Fruit fly (Drosophila melanogaster) whole organism, embryonic: ENCODE measurements around the gene Obp99b.

ENCODE experiments used
- Abd-B ChIP-seq: fragments of 200-800 bp; sonication (Bioruptor generic); optimal IDR thresholded peaks from 2 replicates; lab custom pipeline; 2018; ENCODE audit warnings: missing biosample characterization, mild to moderate bottlenecking, missing genetic modification characterization, moderate library complexity
- Atf-2 ChIP-seq: fragments of 200-800 bp; sonication (Bioruptor generic); optimal IDR thresholded peaks from 2 replicates; lab custom pipeline; 2016; ENCODE audit warnings: missing biosample characterization, missing genetic modification characterization
- CG10209 ChIP-seq: fragments of 200-800 bp; sonication (Bioruptor generic); optimal IDR thresholded peaks from 3 replicates; lab custom pipeline; 2017; ENCODE audit warnings: missing biosample characterization, mild to moderate bottlenecking, missing genetic modification characterization, missing genetic modification reagents
- CG10979 ChIP-seq: fragments of 200-800 bp; sonication (Bioruptor generic); optimal IDR thresholded peaks from 2 replicates; lab custom pipeline; 2018; ENCODE audit warnings: missing biosample characterization, mild to moderate bottlenecking, missing genetic modification characterization, moderate library complexity
- CG11560 ChIP-seq: fragments of 200-800 bp; sonication (Bioruptor generic); IDR thresholded peaks from 3 replicates; pipeline ENCODE4 v1.3.6; 2022; ENCODE audit warnings: missing biosample characterization, missing genetic modification characterization
- CG1233 ChIP-seq: fragments of 200-800 bp; sonication (Bioruptor generic); optimal IDR thresholded peaks from 4 replicates; lab custom pipeline; 2018; ENCODE audit warnings: missing biosample characterization, mild to moderate bottlenecking, missing genetic modification characterization
- CG13624 ChIP-seq: fragments of 200-800 bp; sonication (Bioruptor generic); optimal IDR thresholded peaks from 2 replicates; lab custom pipeline; 2016; ENCODE audit warnings: missing biosample characterization, missing genetic modification characterization
- CG14014 ChIP-seq: fragments of 200-800 bp; sonication (Bioruptor generic); IDR thresholded peaks from 2 replicates; pipeline ENCODE4 v1.3.6; 2022; ENCODE audit warnings: missing biosample characterization, missing genetic modification characterization
- CG14050 ChIP-seq: fragments of 200-800 bp; sonication (Bioruptor generic); IDR thresholded peaks from 3 replicates; pipeline ENCODE4 v1.3.6; 2022; ENCODE audit warnings: missing biosample characterization, missing genetic modification characterization
- CG14441 ChIP-seq: fragments of 200-800 bp; sonication (Bioruptor generic); IDR thresholded peaks from 2 replicates; pipeline ENCODE4 v1.3.6; 2022; ENCODE audit warnings: missing biosample characterization, missing genetic modification characterization
- CG15011 ChIP-seq: fragments of 200-800 bp; sonication (Bioruptor generic); optimal IDR thresholded peaks from 3 replicates; lab custom pipeline; 2018; ENCODE audit warnings: missing biosample characterization, mild to moderate bottlenecking, missing genetic modification characterization
- CG17328 ChIP-seq: fragments of 200-800 bp; sonication (Bioruptor generic); IDR thresholded peaks from 2 replicates; pipeline ENCODE4 v1.3.6; 2022; ENCODE audit warnings: missing biosample characterization, missing genetic modification characterization
- CG32772 ChIP-seq: fragments of 200-800 bp; sonication (Bioruptor generic); IDR thresholded peaks from 2 replicates; pipeline ENCODE4 v1.3.6; 2022; ENCODE audit warnings: missing biosample characterization, missing genetic modification characterization
- CG34422 ChIP-seq: fragments of 200-800 bp; sonication (Bioruptor generic); IDR thresholded peaks from 3 replicates; pipeline ENCODE4 v1.3.6; 2022; ENCODE audit warnings: missing biosample characterization, missing genetic modification characterization
- CG5245 ChIP-seq: fragments of 200-800 bp; sonication (Bioruptor generic); optimal IDR thresholded peaks from 3 replicates; lab custom pipeline; 2016; ENCODE audit warnings: missing biosample characterization, missing genetic modification characterization
- CG5953 ChIP-seq: fragments of 200-800 bp; sonication (Bioruptor generic); IDR thresholded peaks from 2 replicates; pipeline ENCODE4 v1.3.6; 2022; ENCODE audit warnings: missing biosample characterization, missing genetic modification characterization
- CG7357 ChIP-seq: fragments of 200-800 bp; sonication (Bioruptor generic); IDR thresholded peaks from 3 replicates; pipeline ENCODE4 v1.3.6; 2022; ENCODE audit warnings: missing biosample characterization, missing genetic modification characterization
- CG9817 ChIP-seq: fragments of 200-800 bp; sonication (Bioruptor generic); optimal IDR thresholded peaks from 2 replicates; lab custom pipeline; 2018; ENCODE audit warnings: missing biosample characterization, mild to moderate bottlenecking, missing genetic modification characterization, moderate library complexity
- Drgx ChIP-seq: fragments of 200-800 bp; sonication (Bioruptor generic); IDR thresholded peaks from 2 replicates; pipeline ENCODE4 v1.3.6; 2022; ENCODE audit warnings: missing biosample characterization, missing genetic modification characterization
- Elba2 ChIP-seq: fragments of 200-800 bp; sonication (Bioruptor generic); optimal IDR thresholded peaks from 3 replicates; lab custom pipeline; 2016; ENCODE audit warnings: missing biosample characterization, missing genetic modification characterization
- Fer3 ChIP-seq: fragments of 200-800 bp; sonication (Bioruptor generic); optimal IDR thresholded peaks from 2 replicates; lab custom pipeline; 2018; ENCODE audit warnings: missing biosample characterization, mild to moderate bottlenecking, missing genetic modification characterization, moderate library complexity
- Gug ChIP-seq: fragments of 200-800 bp; sonication (Bioruptor generic); IDR thresholded peaks from 4 replicates; pipeline ENCODE4 v1.3.6; 2022; ENCODE audit warnings: missing biosample characterization, missing genetic modification characterization
- HLH3B ChIP-seq: fragments of 200-800 bp; sonication (Bioruptor generic); IDR thresholded peaks from 2 replicates; pipeline ENCODE4 v1.3.6; 2022; ENCODE audit warnings: missing biosample characterization, missing genetic modification characterization
- HLH54F ChIP-seq: fragments of 200-800 bp; sonication (Bioruptor generic); optimal IDR thresholded peaks from 3 replicates; lab custom pipeline; 2016; ENCODE audit warnings: missing biosample characterization, missing genetic modification characterization
- Hand ChIP-seq: fragments of 200-800 bp; sonication (Bioruptor generic); optimal IDR thresholded peaks from 2 replicates; lab custom pipeline; 2017; ENCODE audit warnings: mild to moderate bottlenecking, missing biosample characterization, missing genetic modification reagents, missing genetic modification characterization
- Oli ChIP-seq: fragments of 200-800 bp; sonication (Bioruptor generic); optimal IDR thresholded peaks from 2 replicates; lab custom pipeline; 2018; ENCODE audit warnings: missing biosample characterization, mild to moderate bottlenecking, missing genetic modification characterization, moderate library complexity
- Ptx1 ChIP-seq: fragments of 200-800 bp; sonication (Bioruptor generic); IDR thresholded peaks from 2 replicates; pipeline ENCODE4 v1.3.6; 2022; ENCODE audit warnings: missing biosample characterization, missing genetic modification characterization
- Rfx ChIP-seq: fragments of 200-800 bp; sonication (Bioruptor generic); IDR thresholded peaks from 2 replicates; pipeline ENCODE4 v1.3.6; 2022; ENCODE audit warnings: missing biosample characterization, missing genetic modification characterization
- Ssrp ChIP-seq: fragments of 200-800 bp; sonication (Bioruptor generic); optimal IDR thresholded peaks from 2 replicates; lab custom pipeline; 2018; ENCODE audit warnings: missing biosample characterization, mild to moderate bottlenecking, missing genetic modification characterization, moderate library complexity
- Stat92E ChIP-seq, 3 experiments: fragments of >200 bp in 2 of 3; fragments of 200-800 bp in 1 of 3; sonication (Bioruptor generic) in 1 of 3; optimal IDR thresholded peaks; 2 replicates each; lab custom pipeline; 2017 to 2019; ENCODE audit warnings: missing biosample characterization in 3 of 3, missing genetic modification characterization in 3 of 3, mild to moderate bottlenecking in 1 of 3, moderate library complexity in 1 of 3
- YL-1 ChIP-seq: fragments of 200-800 bp; sonication (Bioruptor generic); optimal IDR thresholded peaks from 3 replicates; lab custom pipeline; 2017; ENCODE audit warnings: missing biosample characterization, mild to moderate bottlenecking, missing genetic modification characterization
- ash1 ChIP-seq: fragments of 200-800 bp; sonication (Bioruptor generic); optimal IDR thresholded peaks from 2 replicates; lab custom pipeline; 2018; ENCODE audit warnings: missing biosample characterization, mild to moderate bottlenecking, missing genetic modification characterization
- dpn ChIP-seq, 2 experiments: fragments of 200-800 bp; sonication (Bioruptor generic); optimal IDR thresholded peaks; 3 replicates each; lab custom pipeline; 2016; ENCODE audit warnings: missing biosample characterization in 2 of 2, missing genetic modification characterization in 2 of 2
- dysf ChIP-seq: fragments of 200-800 bp; sonication (Bioruptor generic); IDR thresholded peaks from 3 replicates; pipeline ENCODE4 v1.3.6; 2022; ENCODE audit warnings: missing biosample characterization, missing genetic modification characterization
- ems ChIP-seq: fragments of 200-800 bp; sonication (Bioruptor generic); optimal IDR thresholded peaks from 3 replicates; lab custom pipeline; 2016; ENCODE audit warnings: missing biosample characterization, missing genetic modification characterization
- gcm ChIP-seq: fragments of 200-800 bp; sonication (Bioruptor generic); optimal IDR thresholded peaks from 2 replicates; lab custom pipeline; 2019; ENCODE audit warnings: missing biosample characterization, mild to moderate bottlenecking, missing genetic modification characterization, moderate library complexity
- hb ChIP-seq: fragments of 200-800 bp; sonication (Bioruptor generic); IDR thresholded peaks from 3 replicates; pipeline ENCODE4 v1.3.6; 2022; ENCODE audit warnings: missing biosample characterization, missing genetic modification characterization; ENCODE audit not compliant: partially characterized antibody
- kah ChIP-seq: fragments of 200-800 bp; sonication (Bioruptor generic); optimal IDR thresholded peaks from 2 replicates; lab custom pipeline; 2018; ENCODE audit warnings: missing biosample characterization, mild to moderate bottlenecking, missing genetic modification characterization
- ken ChIP-seq: fragments of 200-800 bp; sonication (Bioruptor generic); IDR thresholded peaks from 3 replicates; pipeline ENCODE4 v1.3.6; 2022; ENCODE audit warnings: missing biosample characterization, missing genetic modification characterization
- maf-S ChIP-seq: fragments of 200-800 bp; sonication (Bioruptor generic); optimal IDR thresholded peaks from 2 replicates; lab custom pipeline; 2016; ENCODE audit warnings: missing biosample characterization, missing genetic modification characterization
- nerfin-1 ChIP-seq: fragments of 200-800 bp; sonication (Bioruptor generic); optimal IDR thresholded peaks from 3 replicates; lab custom pipeline; 2019; ENCODE audit warnings: missing biosample characterization, mild to moderate bottlenecking, missing genetic modification characterization, moderate library complexity
- pan ChIP-seq, 4 experiments: fragments of >200 bp in 3 of 4; fragments of 200-800 bp in 1 of 4; sonication (Bioruptor generic) in 1 of 4; optimal IDR thresholded peaks in 3 of 4; IDR thresholded peaks in 1 of 4; 2 replicates each; pipeline versions ENCODE4 v1.3.6 to Lab custom; 2017 to 2022; ENCODE audit warnings: missing biosample characterization in 2 of 4, missing genetic modification characterization in 2 of 4, mixed read lengths in 1 of 4
- psq ChIP-seq: fragments of 200-800 bp; sonication (Bioruptor generic); optimal IDR thresholded peaks from 2 replicates; lab custom pipeline; 2017; ENCODE audit warnings: missing biosample characterization, missing genetic modification characterization
- sens ChIP-seq: fragments of 200-800 bp; sonication (Bioruptor generic); peaks from one replicate; lab custom pipeline; 2016; ENCODE audit warnings: missing biosample characterization, missing genetic modification characterization
- slbo ChIP-seq: fragments of 200-800 bp; sonication (Bioruptor generic); IDR thresholded peaks from 2 replicates; pipeline ENCODE4 v1.3.6; 2022; ENCODE audit warnings: missing biosample characterization, missing genetic modification characterization
- tin ChIP-seq: fragments of 200-800 bp; sonication (Bioruptor generic); optimal IDR thresholded peaks from 3 replicates; lab custom pipeline; 2016; ENCODE audit warnings: missing biosample characterization, missing genetic modification characterization
- ttk ChIP-seq: fragments of 200-800 bp; sonication (Bioruptor generic); IDR thresholded peaks from 2 replicates; pipeline ENCODE4 v2.1.2; 2022; ENCODE audit warnings: missing biosample characterization, missing genetic modification characterization
- tx ChIP-seq: fragments of 200-800 bp; sonication (Bioruptor generic); optimal IDR thresholded peaks from 2 replicates; lab custom pipeline; 2016; ENCODE audit warnings: missing biosample characterization, missing genetic modification characterization
- vvl ChIP-seq: fragments of 200-800 bp; sonication (Bioruptor generic); IDR thresholded peaks from 2 replicates; pipeline ENCODE4 v1.3.6; 2022; ENCODE audit warnings: missing biosample characterization, missing genetic modification characterization
- z ChIP-seq: fragments of 200-800 bp; sonication (Bioruptor generic); IDR thresholded peaks from 3 replicates; pipeline ENCODE4 v1.3.6; 2022; ENCODE audit warnings: missing biosample characterization, missing genetic modification characterization

Gene Obp99b

DNA sequence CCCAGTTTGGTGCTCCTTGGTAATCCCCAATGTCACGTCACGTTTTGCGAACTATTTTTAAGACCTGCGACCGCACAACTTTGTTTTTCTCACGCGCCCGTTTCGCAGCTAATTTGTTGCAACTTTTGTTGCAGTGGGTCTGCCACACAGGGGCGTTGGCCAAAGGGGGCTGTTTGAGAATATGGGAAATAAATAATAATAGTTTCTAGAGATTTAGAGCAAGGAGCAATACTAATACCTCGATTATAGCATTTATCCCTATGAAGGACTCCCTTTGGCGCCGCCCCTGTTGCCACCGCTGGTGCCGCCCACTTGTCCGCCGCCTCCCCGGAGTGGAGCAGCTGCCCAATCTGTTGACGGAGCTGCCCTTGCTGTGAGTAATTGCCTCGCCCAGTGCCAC, 38.6 kb upstream of the Obp99b start (continued):
- peak; percentile 38; the same call in 2 of the 3 replicates for TF ChIP-seq CG14050 (GFP tag; lab: Robert Waterston, UW)
- TF ChIP-seq tin (GFP tag; lab: Kevin White, UChicago) = peak; percentile 23
- peak; percentile 7 for TF ChIP-seq CG10209 (GFP tag; lab: Kevin White, UChicago)
- no peak for TF ChIP-seq HLH54F (GFP tag; lab: Kevin White, UChicago)
- TF ChIP-seq ems = peak; percentile 3
- TF ChIP-seq Rfx (GFP tag; lab: Robert Waterston, UW) = peak; percentile 48; the same call in 1 of the 2 replicates
- no peak for TF ChIP-seq Stat92E (GFP tag; optimal IDR thresholded peaks at IDR 0.05; lab: Kevin White, UChicago)
- TF ChIP-seq CG34422 (GFP tag; lab: Robert Waterston, UW) = 0 out of 3 replicates have a peak, but pooled peaks have one; percentile 29
- TF ChIP-seq Oli = peak; percentile 18
- TF ChIP-seq CG1233 = no peak
- peak; percentile 73 for TF ChIP-seq sens (GFP tag; lab: Kevin White, UChicago)
- TF ChIP-seq YL-1 = no peak
- TF ChIP-seq ttk (GFP tag; lab: Robert Waterston, UW) = 0 out of 2 replicates have a peak, but pooled peaks have one; percentile 28
- peak in 1 of 2 experiments; percentile 21 for TF ChIP-seq dpn (GFP tag; optimal IDR thresholded peaks at IDR 0.05; lab: Kevin White, UChicago)
- TF ChIP-seq Atf-2 (GFP tag; lab: Kevin White, UChicago) = no peak
- TF ChIP-seq ken (GFP tag; lab: Robert Waterston, UW) = peak; percentile 63; the same call in 2 of the 3 replicates
- peak; percentile 52 for TF ChIP-seq CG32772 (GFP tag; lab: Robert Waterston, UW)
- TF ChIP-seq Elba2 (GFP tag; lab: Kevin White, UChicago) = no peak
- TF ChIP-seq dysf (GFP tag; lab: Robert Waterston, UW) = 0 out of 3 replicates have a peak, but pooled peaks have one; percentile 42
- peak; percentile 11 for TF ChIP-seq Ssrp (tag; lab: Kevin White, UChicago)
- TF ChIP-seq hb (GFP tag; lab: Robert Waterston, UW) = no peak
- peak; percentile 32 for TF ChIP-seq CG9817 (tag; lab: Kevin White, UChicago)
- TF ChIP-seq gcm (GFP tag; lab: Kevin White, UChicago) = no peak
- TF ChIP-seq z (GFP tag; lab: Robert Waterston, UW) = 0 out of 3 replicates have a peak, but pooled peaks have one; percentile 18
- TF ChIP-seq CG15011 (GFP tag; lab: Kevin White, UChicago) = no peak
- TF ChIP-seq Fer3 (tag; lab: Kevin White, UChicago) = no peak
- TF ChIP-seq Hand (GFP tag; lab: Kevin White, UChicago) = no peak
- TF ChIP-seq nerfin-1 (tag; lab: Kevin White, UChicago) = no peak
- peak; percentile 20 for TF ChIP-seq CG10979 (tag; lab: Kevin White, UChicago)
- TF ChIP-seq vvl (GFP tag; lab: Robert Waterston, UW) = peak; percentile 63
- TF ChIP-seq CG13624 (GFP tag; lab: Kevin White, UChicago) = no peak
- peak; percentile 46 for TF ChIP-seq slbo (GFP tag; lab: Robert Waterston, UW)
- no peak for TF ChIP-seq psq (GFP tag; lab: Kevin White, UChicago)
- no peak for TF ChIP-seq tx (GFP tag; lab: Kevin White, UChicago)
- TF ChIP-seq CG14441 (GFP tag; lab: Robert Waterston, UW) = peak; percentile 66
- no peak for TF ChIP-seq pan (optimal IDR thresholded peaks at IDR 0.05; lab: Kevin White, UChicago)
- peak in 1 of 2 experiments; percentile 59 for TF ChIP-seq pan (GFP tag; optimal IDR thresholded peaks at IDR 0.05 in 1 of 2, IDR thresholded peaks at IDR 0.05 in 1 of 2)
- TF ChIP-seq Abd-B (GFP tag; lab: Kevin White, UChicago) = no peak
- peak; percentile 45; the same call in 1 of the 2 replicates for TF ChIP-seq HLH3B (GFP tag; lab: Robert Waterston, UW)
- TF ChIP-seq CG11560 (tag; lab: Robert Waterston, UW) = 0 out of 3 replicates have a peak, but pooled peaks have one; percentile 35
- TF ChIP-seq kah (GFP tag; lab: Kevin White, UChicago) = no peak
- TF ChIP-seq CG17328 (GFP tag; lab: Robert Waterston, UW) = 0 out of 2 replicates have a peak, but pooled peaks have one; percentile 18
- TF ChIP-seq maf-S (GFP tag; lab: Kevin White, UChicago) = no peak
- TF ChIP-seq Gug (GFP tag; lab: Robert Waterston, UW) = peak; percentile 29; the same call in 1 of the 4 replicates
- TF ChIP-seq Ptx1 (GFP tag; lab: Robert Waterston, UW) = peak; percentile 23; the same call in 1 of the 2 replicates
- 0 out of 3 replicates have a peak, but pooled peaks have one; percentile 26 for TF ChIP-seq CG7357 (GFP tag; lab: Robert Waterston, UW)
- TF ChIP-seq Drgx (GFP tag; lab: Robert Waterston, UW) = peak; percentile 87
- TF ChIP-seq CG5245 (GFP tag; lab: Kevin White, UChicago) = no peak
- no peak for TF ChIP-seq ash1 (GFP tag; lab: Kevin White, UChicago)
- 0 out of 2 replicates have a peak, but pooled peaks have one; percentile 9 for TF ChIP-seq CG5953 (GFP tag; lab: Robert Waterston, UW)
- TF ChIP-seq CG14014 (GFP tag; lab: Robert Waterston, UW) = no peak
